Fruit fly (Drosophila melanogaster) whole organism, prepupa: Measurements from ENCODE around the gene CG10877.

Source experiments
- CG10631 ChIP-seq: fragments of 200-800 bp; sonication (Bioruptor generic); optimal IDR thresholded peaks from 2 replicates; lab custom pipeline; 2016; ENCODE audit warnings: missing biosample characterization, missing genetic modification characterization
- CG10669 ChIP-seq: fragments of 200-800 bp; sonication (Bioruptor generic); optimal IDR thresholded peaks from 3 replicates; lab custom pipeline; 2018; ENCODE audit warnings: missing biosample characterization, mild to moderate bottlenecking, missing genetic modification characterization, moderate library complexity
- CG11294 ChIP-seq: fragments of 200-800 bp; sonication (Bioruptor generic); IDR thresholded peaks from 2 replicates; pipeline ENCODE4 v1.3.6; 2022; ENCODE audit warnings: missing biosample characterization, missing genetic modification characterization
- CG11762 ChIP-seq: fragments of 200-800 bp; sonication (Bioruptor generic); optimal IDR thresholded peaks from 3 replicates; lab custom pipeline; 2016; ENCODE audit warnings: missing biosample characterization, missing genetic modification characterization; ENCODE audit not compliant: insufficient read depth
- CG11902 ChIP-seq: fragments of 200-800 bp; sonication (Bioruptor generic); optimal IDR thresholded peaks from 3 replicates; lab custom pipeline; 2016; ENCODE audit warnings: missing biosample characterization, missing genetic modification characterization
- CG1621 ChIP-seq: fragments of 200-800 bp; sonication (Bioruptor generic); optimal IDR thresholded peaks from 3 replicates; lab custom pipeline; 2018; ENCODE audit warnings: missing biosample characterization, mild to moderate bottlenecking, missing genetic modification characterization
- CG16779 ChIP-seq: fragments of 200-800 bp; sonication (Bioruptor generic); optimal IDR thresholded peaks from 3 replicates; lab custom pipeline; 2017; ENCODE audit warnings: missing biosample characterization, mild to moderate bottlenecking, missing genetic modification characterization
- CG3032 ChIP-seq: fragments of 200-800 bp; optimal IDR thresholded peaks from 2 replicates; lab custom pipeline; 2019; ENCODE audit warnings: missing biosample characterization, mild to moderate bottlenecking, missing genetic modification characterization, moderate library complexity
- CG31627 ChIP-seq: fragments of 200-800 bp; sonication (Bioruptor generic); optimal IDR thresholded peaks from 3 replicates; lab custom pipeline; 2016; ENCODE audit warnings: missing biosample characterization, missing genetic modification characterization
- CG32006 ChIP-seq: fragments of 200-800 bp; sonication (Bioruptor generic); optimal IDR thresholded peaks from 3 replicates; lab custom pipeline; 2017; ENCODE audit warnings: missing biosample characterization, mild to moderate bottlenecking, missing genetic modification characterization
- CG34406 ChIP-seq: fragments of 200-800 bp; sonication (Bioruptor generic); optimal IDR thresholded peaks from 3 replicates; lab custom pipeline; 2016; ENCODE audit warnings: missing biosample characterization, missing genetic modification characterization
- CG4318 ChIP-seq: fragments of 200-800 bp; sonication (Bioruptor generic); optimal IDR thresholded peaks from 3 replicates; lab custom pipeline; 2017; ENCODE audit warnings: missing biosample characterization, mild to moderate bottlenecking, missing genetic modification characterization
- CG6163 ChIP-seq: fragments of 200-800 bp; sonication (Bioruptor generic); IDR thresholded peaks from 3 replicates; pipeline ENCODE4 v1.3.6; 2022; ENCODE audit warnings: missing biosample characterization, missing genetic modification characterization
- CG6276 ChIP-seq: fragments of 200-800 bp; sonication (Bioruptor generic); optimal IDR thresholded peaks from 2 replicates; lab custom pipeline; 2017; ENCODE audit warnings: missing biosample characterization, mild to moderate bottlenecking, missing genetic modification characterization
- CG6792 ChIP-seq: fragments of 200-800 bp; sonication (Bioruptor generic); optimal IDR thresholded peaks from 3 replicates; lab custom pipeline; 2016; ENCODE audit warnings: missing biosample characterization, missing genetic modification characterization
- CG6808 ChIP-seq: fragments of 200-800 bp; sonication (Bioruptor generic); optimal IDR thresholded peaks from 3 replicates; lab custom pipeline; 2017; ENCODE audit warnings: missing biosample characterization, missing genetic modification characterization, mild to moderate bottlenecking, moderate library complexity, missing genetic modification reagents
- CG6854 ChIP-seq: fragments of 200-800 bp; sonication (Bioruptor generic); optimal IDR thresholded peaks from 2 replicates; lab custom pipeline; 2017; ENCODE audit warnings: missing biosample characterization, mild to moderate bottlenecking, missing genetic modification characterization
- CG7368 ChIP-seq: fragments of 200-800 bp; sonication (Bioruptor generic); optimal IDR thresholded peaks from 3 replicates; lab custom pipeline; 2016; ENCODE audit warnings: missing biosample characterization, missing genetic modification characterization
- CG8119 ChIP-seq: fragments of 200-800 bp; sonication (Bioruptor generic); IDR thresholded peaks from 3 replicates; pipeline ENCODE4 v1.3.6; 2022; ENCODE audit warnings: missing biosample characterization, missing genetic modification characterization
- CG8319 ChIP-seq: fragments of 200-800 bp; sonication (Bioruptor generic); optimal IDR thresholded peaks from 3 replicates; lab custom pipeline; 2016; ENCODE audit warnings: missing biosample characterization, missing genetic modification characterization
- CG8632 ChIP-seq: fragments of 200-800 bp; sonication (Bioruptor generic); optimal IDR thresholded peaks from 3 replicates; lab custom pipeline; 2016; ENCODE audit warnings: missing biosample characterization, missing genetic modification characterization
- CG9139 ChIP-seq: fragments of 200-800 bp; sonication (Bioruptor generic); optimal IDR thresholded peaks from 3 replicates; lab custom pipeline; 2017; ENCODE audit warnings: missing biosample characterization, mild to moderate bottlenecking, missing genetic modification characterization
- Eip75B ChIP-seq: fragments of 200-800 bp; sonication (Bioruptor generic); optimal IDR thresholded peaks from 3 replicates; lab custom pipeline; 2016; ENCODE audit warnings: missing biosample characterization, missing genetic modification characterization
- Eip78C ChIP-seq: fragments of 200-800 bp; sonication (Bioruptor generic); peaks from one replicate; lab custom pipeline; 2016; ENCODE audit warnings: missing biosample characterization, missing genetic modification characterization
- Eip93F ChIP-seq: fragments of 200-800 bp; sonication (Bioruptor generic); optimal IDR thresholded peaks from 2 replicates; lab custom pipeline; 2016; ENCODE audit warnings: missing biosample characterization, mild to moderate bottlenecking, missing genetic modification characterization
- Hr39 ChIP-seq: fragments of 200-800 bp; sonication (Bioruptor generic); optimal IDR thresholded peaks from 2 replicates; lab custom pipeline; 2016; ENCODE audit warnings: missing biosample characterization, missing genetic modification characterization
- OdsH ChIP-seq: fragments of 200-800 bp; sonication (Bioruptor generic); optimal IDR thresholded peaks from 3 replicates; lab custom pipeline; 2016; ENCODE audit warnings: missing biosample characterization, missing genetic modification characterization
- Smox ChIP-seq: fragments of 200-800 bp; sonication (Bioruptor generic); optimal IDR thresholded peaks from 3 replicates; lab custom pipeline; 2016; ENCODE audit warnings: missing biosample characterization, missing genetic modification characterization
- Sox102F ChIP-seq: fragments of 200-800 bp; sonication (Bioruptor generic); optimal IDR thresholded peaks from 2 replicates; lab custom pipeline; 2016; ENCODE audit warnings: missing biosample characterization, mild to moderate bottlenecking, missing genetic modification characterization
- achi ChIP-seq: fragments of 200-800 bp; sonication (Bioruptor generic); optimal IDR thresholded peaks from 3 replicates; lab custom pipeline; 2016; ENCODE audit warnings: missing biosample characterization, missing genetic modification characterization
- cyc ChIP-seq: fragments of 200-800 bp; sonication (Bioruptor generic); optimal IDR thresholded peaks from 3 replicates; lab custom pipeline; 2016; ENCODE audit warnings: missing biosample characterization, missing genetic modification characterization
- dac ChIP-seq: fragments of 200-800 bp; sonication (Bioruptor generic); optimal IDR thresholded peaks from 2 replicates; lab custom pipeline; 2017; ENCODE audit warnings: missing biosample characterization, mild to moderate bottlenecking, missing genetic modification characterization
- dsx ChIP-seq: fragments of 200-800 bp; optimal IDR thresholded peaks from 3 replicates; lab custom pipeline; 2019; ENCODE audit warnings: missing biosample characterization, mild to moderate bottlenecking, missing genetic modification characterization, moderate library complexity; ENCODE audit not compliant: poor library complexity, severe bottlenecking
- eg ChIP-seq: fragments of 200-800 bp; sonication (Bioruptor generic); IDR thresholded peaks from 3 replicates; pipeline ENCODE4 v1.3.6; 2022; ENCODE audit warnings: missing biosample characterization, missing genetic modification characterization
- esn ChIP-seq: fragments of 200-800 bp; sonication (Bioruptor generic); optimal IDR thresholded peaks from 2 replicates; lab custom pipeline; 2016; ENCODE audit warnings: missing biosample characterization, mild to moderate bottlenecking, missing genetic modification characterization, moderate library complexity
- lz ChIP-seq: fragments of 200-800 bp; sonication (Bioruptor generic); optimal IDR thresholded peaks from 3 replicates; lab custom pipeline; 2016; ENCODE audit warnings: missing biosample characterization, missing genetic modification characterization
- net ChIP-seq: fragments of 200-800 bp; sonication (Bioruptor generic); optimal IDR thresholded peaks from 3 replicates; lab custom pipeline; 2016; ENCODE audit warnings: missing biosample characterization, missing genetic modification characterization
- salr ChIP-seq, 2 experiments: fragments of 200-800 bp; sonication (Bioruptor generic); optimal IDR thresholded peaks; 3 replicates each; lab custom pipeline; 2016 to 2018; ENCODE audit warnings: missing biosample characterization in 2 of 2, missing genetic modification characterization in 2 of 2, mild to moderate bottlenecking in 1 of 2
- ss ChIP-seq, 2 experiments: fragments of 200-800 bp; sonication (Bioruptor generic); optimal IDR thresholded peaks; 2 replicates in 1 of 2; 3 replicates in 1 of 2; lab custom pipeline; 2017 to 2018; ENCODE audit warnings: mild to moderate bottlenecking in 2 of 2, missing biosample characterization in 2 of 2, missing genetic modification characterization in 2 of 2, moderate library complexity in 1 of 2
- svp ChIP-seq: fragments of 200-800 bp; sonication (Bioruptor generic); peaks from one replicate; lab custom pipeline; 2016; ENCODE audit warnings: missing biosample characterization, missing genetic modification characterization
- topi ChIP-seq: fragments of 200-800 bp; sonication (Bioruptor generic); optimal IDR thresholded peaks from 3 replicates; lab custom pipeline; 2016; ENCODE audit warnings: missing biosample characterization, missing genetic modification characterization
- vri ChIP-seq: fragments of 200-800 bp; sonication (Bioruptor generic); optimal IDR thresholded peaks from 3 replicates; lab custom pipeline; 2016; ENCODE audit warnings: missing biosample characterization, mild to moderate bottlenecking, missing genetic modification characterization

CG10877 gene

dm6 chr3R:20557415-20558105, 6.3 kb downstream of the CG10877 start, which contains the start of the genes DPCoAC and CG5180 (continued):
- TF ChIP-seq Eip78C (peak; percentile 79), CG1621 (tag; lab: Kevin White, UChicago) (peak; percentile 47), CG10631 (GFP tag; lab: Kevin White, UChicago) (peak; percentile 72), CG3032 (tag; lab: Kevin White, UChicago) (peak; percentile 55), CG31627 (GFP tag; lab: Kevin White, UChicago) (peak; percentile 74), eg (GFP tag; lab: Robert Waterston, UW) (peak; percentile 72), Eip93F (peak; percentile 45), CG6163 (GFP tag; lab: Robert Waterston, UW) (peak; percentile 75), CG16779 (no peak), CG6808 (peak; percentile 40), Sox102F (GFP tag; lab: Kevin White, UChicago) (peak; percentile 34), lz (GFP tag; lab: Kevin White, UChicago) (peak; percentile 15), Smox (peak; percentile 51), CG6854 (GFP tag; lab: Kevin White, UChicago) (peak; percentile 16), achi (peak; percentile 64), CG8319 (GFP tag; lab: Kevin White, UChicago) (peak; percentile 20), esn (peak; percentile 56), svp (peak; percentile 79), CG8632 (GFP tag; lab: Kevin White, UChicago) (peak; percentile 18), CG4318 (GFP tag; lab: Kevin White, UChicago) (peak; percentile 56), CG7368 (GFP tag; lab: Kevin White, UChicago) (peak; percentile 19), dsx (GFP tag; lab: Kevin White, UChicago) (no peak), ss (GFP tag; optimal IDR thresholded peaks at IDR 0.05; lab: Kevin White, UChicago) (peak; percentile 34 to 37), CG9139 (GFP tag; lab: Kevin White, UChicago) (peak; percentile 36), salr (GFP tag; optimal IDR thresholded peaks at IDR 0.05; lab: Kevin White, UChicago) (peak in 1 of 2 experiments; percentile 65), CG8119 (GFP tag; lab: Robert Waterston, UW) (0 out of 3 replicates have a peak, but pooled peaks have one; percentile 27), CG6276 (GFP tag; lab: Kevin White, UChicago) (no peak)

- TF ChIP-seq CG6276 (GFP tag; lab: Kevin White, UChicago) (peak; percentile 16), cyc (GFP tag; lab: Kevin White, UChicago) (no peak)
Observed at dm6 chr3R:20557114-20557414, 6.8 kb downstream of the CG10877 start.

DNA sequence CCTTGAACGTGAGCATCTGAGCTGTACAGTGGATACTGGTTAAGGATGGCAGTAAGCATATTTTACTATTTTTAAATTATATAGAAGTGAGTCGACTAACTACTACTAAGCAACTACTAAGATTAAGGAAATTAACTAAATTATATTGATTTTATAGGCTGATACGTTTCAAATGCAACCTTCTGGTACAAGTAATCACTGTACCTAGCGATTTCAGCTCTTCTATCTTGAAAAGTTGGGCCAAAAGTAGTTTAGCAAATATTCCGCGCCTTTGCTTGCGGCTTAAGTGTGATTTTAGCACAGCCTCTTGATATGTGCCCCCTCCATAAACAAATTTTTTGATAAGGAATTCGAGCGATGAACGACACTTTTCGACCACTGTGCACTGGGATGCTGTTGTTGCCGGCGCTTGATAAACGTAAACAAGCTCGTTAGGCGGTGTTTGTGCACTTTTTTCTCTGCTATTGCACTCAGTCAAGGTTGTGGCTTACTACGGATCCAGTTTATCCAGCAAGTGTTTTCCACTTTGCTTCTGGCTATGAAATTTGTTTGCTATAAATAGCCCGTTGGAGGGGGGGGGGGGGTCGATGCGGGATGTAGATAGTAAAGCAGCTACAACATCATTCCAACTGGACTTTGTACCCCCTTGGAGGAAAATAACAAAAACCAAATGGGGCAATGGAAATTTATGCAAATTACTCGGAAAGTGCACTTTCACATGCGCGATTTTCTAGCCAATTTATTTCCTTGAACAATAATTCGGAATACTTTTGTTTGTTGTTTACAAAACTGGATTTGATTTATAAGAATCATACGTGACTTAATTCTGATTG, 7.4 kb downstream of the CG10877 start:
- TF ChIP-seq salr (GFP tag; optimal IDR thresholded peaks at IDR 0.05; lab: Kevin White, UChicago): peak in 1 of 2 experiments; percentile 65
- peak; percentile 72 for TF ChIP-seq CG10631 (GFP tag; lab: Kevin White, UChicago)
- TF ChIP-seq CG4318 (GFP tag; lab: Kevin White, UChicago): peak; percentile 70
- peak; percentile 36 for TF ChIP-seq CG6854 (GFP tag; lab: Kevin White, UChicago)
- peak; percentile 57 for TF ChIP-seq CG6792
- peak; percentile 54 for TF ChIP-seq net
- peak; percentile 56 for TF ChIP-seq topi (GFP tag; lab: Kevin White, UChicago)
- TF ChIP-seq CG9139 (GFP tag; lab: Kevin White, UChicago): peak; percentile 93
- TF ChIP-seq CG7368 (GFP tag; lab: Kevin White, UChicago): peak; percentile 74
- peak; percentile 89 for TF ChIP-seq CG32006
- TF ChIP-seq OdsH (GFP tag; lab: Kevin White, UChicago): peak; percentile 79
- TF ChIP-seq CG11762 (GFP tag; lab: Kevin White, UChicago): peak; percentile 65
- peak; percentile 89 for TF ChIP-seq ss (GFP tag; optimal IDR thresholded peaks at IDR 0.05; lab: Kevin White, UChicago)
- TF ChIP-seq CG6163 (GFP tag; lab: Robert Waterston, UW): peak; percentile 81
- peak; percentile 65 for TF ChIP-seq Eip75B (GFP tag; lab: Kevin White, UChicago)
- peak; percentile 61 for TF ChIP-seq CG8319 (GFP tag; lab: Kevin White, UChicago)
- peak; percentile 64 for TF ChIP-seq CG10669 (GFP tag; lab: Kevin White, UChicago)
- TF ChIP-seq Eip93F: no peak
- peak; percentile 88 for TF ChIP-seq CG6276 (GFP tag; lab: Kevin White, UChicago)
- TF ChIP-seq Sox102F (GFP tag; lab: Kevin White, UChicago): peak; percentile 64
- peak; percentile 74 for TF ChIP-seq Hr39 (GFP tag; lab: Kevin White, UChicago)
- TF ChIP-seq cyc (GFP tag; lab: Kevin White, UChicago): peak; percentile 67
- TF ChIP-seq CG11294 (GFP tag; lab: Robert Waterston, UW): peak; percentile 74
- no peak for TF ChIP-seq vri
- TF ChIP-seq lz (GFP tag; lab: Kevin White, UChicago): peak; percentile 65
- TF ChIP-seq CG34406 (GFP tag; lab: Kevin White, UChicago): peak; percentile 67
- peak; percentile 50 for TF ChIP-seq CG11902 (GFP tag; lab: Kevin White, UChicago)
- peak; percentile 46 for TF ChIP-seq dac (GFP tag; lab: Kevin White, UChicago)
